Fruit fly (Drosophila melanogaster) whole organism, adult: Measurements from ENCODE around the gene TfIIA-S.
A peak's percentile ranks its signal among the peaks of the same experiment; 100 is the strongest.

Source experiments
- CG11617 ChIP-seq: fragments of 200-800 bp; sonication (Bioruptor generic); optimal IDR thresholded peaks from 2 replicates; lab custom pipeline; 2017; ENCODE audit warnings: mild to moderate bottlenecking, missing biosample characterization, missing genetic modification reagents, missing genetic modification characterization
- CG12768 ChIP-seq: fragments of 200-800 bp; sonication (Bioruptor generic); optimal IDR thresholded peaks from 2 replicates; lab custom pipeline; 2017; ENCODE audit warnings: missing biosample characterization, missing genetic modification characterization, mild to moderate bottlenecking, moderate library complexity, missing genetic modification reagents
- CG7045 ChIP-seq: fragments of 200-800 bp; sonication (Bioruptor generic); optimal IDR thresholded peaks from 2 replicates; lab custom pipeline; 2017; ENCODE audit warnings: missing biosample characterization, mild to moderate bottlenecking, missing genetic modification characterization
- CG7101 ChIP-seq: fragments of 200-800 bp; sonication (Bioruptor generic); optimal IDR thresholded peaks from 2 replicates; lab custom pipeline; 2018; ENCODE audit warnings: missing biosample characterization, mild to moderate bottlenecking, missing genetic modification characterization, moderate library complexity
- Hr96 ChIP-seq: fragments of 200-800 bp; sonication (Bioruptor generic); optimal IDR thresholded peaks from 2 replicates; lab custom pipeline; 2016; ENCODE audit warnings: missing biosample characterization, missing genetic modification characterization
- Mnt ChIP-seq: fragments of 200-800 bp; sonication (Bioruptor generic); optimal IDR thresholded peaks from 2 replicates; lab custom pipeline; 2016; ENCODE audit warnings: missing biosample characterization, mild to moderate bottlenecking, missing genetic modification characterization
- bab1 ChIP-seq: fragments of 200-800 bp; sonication (Bioruptor generic); optimal IDR thresholded peaks from 3 replicates; lab custom pipeline; 2019; ENCODE audit warnings: missing biosample characterization, mild to moderate bottlenecking, missing genetic modification characterization, moderate library complexity
- cic ChIP-seq: fragments of 200-800 bp; sonication (Bioruptor generic); optimal IDR thresholded peaks from 2 replicates; lab custom pipeline; 2017; ENCODE audit warnings: missing biosample characterization, mild to moderate bottlenecking, missing genetic modification characterization, moderate library complexity
- kay ChIP-seq: fragments of 200-800 bp; sonication (Bioruptor generic); peaks from one replicate; lab custom pipeline; 2016; ENCODE audit warnings: missing biosample characterization, missing genetic modification characterization, borderline replicate concordance
- ovo ChIP-seq: fragments of 200-800 bp; sonication (Bioruptor generic); optimal IDR thresholded peaks from 2 replicates; lab custom pipeline; 2016; ENCODE audit warnings: missing biosample characterization, missing genetic modification characterization
- pad ChIP-seq: fragments of 200-800 bp; sonication (Bioruptor generic); optimal IDR thresholded peaks from 3 replicates; lab custom pipeline; 2017; ENCODE audit warnings: missing biosample characterization, missing genetic modification characterization, mild to moderate bottlenecking, moderate library complexity, missing genetic modification reagents

DNA sequence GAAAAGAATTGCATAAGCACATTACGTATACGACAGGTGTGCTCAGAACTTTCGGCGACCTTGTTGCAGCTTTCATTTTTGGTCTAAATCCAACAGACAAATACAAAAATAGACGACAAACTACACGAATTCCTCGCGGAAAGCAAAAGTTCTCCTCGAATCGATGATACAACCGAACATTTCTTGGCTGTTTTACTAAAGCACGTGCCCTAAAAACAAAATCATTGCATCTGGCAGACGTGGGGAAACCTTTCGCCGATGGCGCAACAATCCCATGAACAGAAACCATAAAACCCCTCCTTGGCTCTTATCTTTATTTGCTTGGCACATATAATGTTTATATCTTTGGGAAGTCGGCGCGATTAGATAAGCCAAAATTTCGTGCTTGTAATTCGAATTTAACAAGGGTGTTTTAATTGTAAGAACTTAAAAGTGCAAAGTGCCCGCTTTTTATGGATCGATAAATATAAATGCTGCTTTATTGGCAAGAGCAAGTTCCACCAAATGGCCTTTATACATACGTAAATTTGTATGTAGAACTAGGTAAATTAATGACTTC lies 47.8 kb upstream of the TfIIA-S start:
- no peak for TF ChIP-seq kay (GFP tag; lab: Kevin White, UChicago)
- no peak for TF ChIP-seq bab1
- peak; percentile 54 for TF ChIP-seq pad
- TF ChIP-seq CG7101 (tag; lab: Kevin White, UChicago): no peak
- TF ChIP-seq ovo (GFP tag; lab: Kevin White, UChicago): no peak
- TF ChIP-seq CG12768 (GFP tag; lab: Kevin White, UChicago): peak; percentile 52
- TF ChIP-seq CG7045: peak; percentile 29
- TF ChIP-seq cic (GFP tag; lab: Kevin White, UChicago): peak; percentile 63
- peak; percentile 54 for TF ChIP-seq CG11617 (GFP tag; lab: Kevin White, UChicago)
- TF ChIP-seq Hr96: no peak
- TF ChIP-seq Mnt (GFP tag; lab: Kevin White, UChicago): peak; percentile 37
